Fruit fly (Drosophila melanogaster): ENCODE data around the gene Nup43.
A peak's percentile ranks its signal among the peaks of the same experiment; 100 is the strongest.

The Nup43 gene

dm6 chr3R:18404713-18405112, 38.3 kb downstream of the Nup43 start, which contains the start of gene CG7685:
Gene CG7685, plus strand, starts transcription at chr3R:18404940.
- TF ChIP-seq brk (GFP tag; optimal IDR thresholded peaks at IDR 0.05) (no peak), dl (GFP tag; optimal IDR thresholded peaks at IDR 0.05; ENCODE audit: insufficient read depth in 1 of 2, partially characterized antibody in 2 of 2) (no peak), Jra (GFP tag; optimal IDR thresholded peaks at IDR 0.05) (peak; percentile 82), jim (GFP tag; optimal IDR thresholded peaks at IDR 0.05) (no peak), dsf (GFP tag; optimal IDR thresholded peaks at IDR 0.05; ENCODE audit: borderline replicate concordance) (peak; percentile 18), Rel (GFP tag; optimal IDR thresholded peaks at IDR 0.05) (no peak), Rel (tag; optimal IDR thresholded peaks at IDR 0.05) (peak; percentile 54), sv (GFP tag; optimal IDR thresholded peaks at IDR 0.05) (peak; percentile 43), Abd-B (GFP tag; optimal IDR thresholded peaks at IDR 0.05) (no peak), psq (GFP tag; optimal IDR thresholded peaks at IDR 0.05) (peak; percentile 22), GATAd (GFP tag; optimal IDR thresholded peaks at IDR 0.05) (no peak), dmrt93B (GFP tag; optimal IDR thresholded peaks at IDR 0.05) (no peak), N (GFP tag; optimal IDR thresholded peaks at IDR 0.05) (no peak), foxo (GFP tag; optimal IDR thresholded peaks at IDR 0.05) (peak in 1 of 2 experiments; percentile 80), Hr78 (GFP tag; optimal IDR thresholded peaks at IDR 0.05) (no peak), Vsx2 (GFP tag; optimal IDR thresholded peaks at IDR 0.05; ENCODE audit: partially characterized antibody) (no peak), Dif (GFP tag; optimal IDR thresholded peaks at IDR 0.05; ENCODE audit: partially characterized antibody) (no peak), pan (optimal IDR thresholded peaks at IDR 0.05) (no peak), CG32264 (GFP tag; optimal IDR thresholded peaks at IDR 0.05) (peak; percentile 47), OdsH (GFP tag; optimal IDR thresholded peaks at IDR 0.05) (peak; percentile 62), usp (GFP tag; optimal IDR thresholded peaks at IDR 0.05) (no peak), br (GFP tag; optimal IDR thresholded peaks at IDR 0.05) (peak; percentile 80), woc (GFP tag; optimal IDR thresholded peaks at IDR 0.05) (peak; percentile 72), fru (GFP tag; optimal IDR thresholded peaks at IDR 0.05) (peak; percentile 68), sage (GFP tag; optimal IDR thresholded peaks at IDR 0.05) (no peak), h (GFP tag; optimal IDR thresholded peaks at IDR 0.05) (peak; percentile 76), HLH106 (tag; optimal IDR thresholded peaks at IDR 0.05) (peak; percentile 69), Hnf4 (GFP tag; optimal IDR thresholded peaks at IDR 0.05) (peak; percentile 92), Dfd (GFP tag; optimal IDR thresholded peaks at IDR 0.05) (no peak), Hr83 (GFP tag; optimal IDR thresholded peaks at IDR 0.05; ENCODE audit: poor library complexity, severe bottlenecking) (peak; percentile 86), CrebA (GFP tag; optimal IDR thresholded peaks at IDR 0.05; ENCODE audit: borderline replicate concordance) (no peak), Mio (GFP tag; optimal IDR thresholded peaks at IDR 0.05) (peak; percentile 15), CG9705 (GFP tag; optimal IDR thresholded peaks at IDR 0.05) (peak; percentile 71), rgr (GFP tag; optimal IDR thresholded peaks at IDR 0.05) (peak; percentile 81), lola (GFP tag; optimal IDR thresholded peaks at IDR 0.05) (no peak), Myc (optimal IDR thresholded peaks at IDR 0.05) (no peak), Sp1 (GFP tag; optimal IDR thresholded peaks at IDR 0.05) (peak; percentile 74), tai (GFP tag; optimal IDR thresholded peaks at IDR 0.05) (no peak), ey (GFP tag; optimal IDR thresholded peaks at IDR 0.05) (peak; percentile 68)

dm6 chr3R:18411205-18411749, 44.8 kb downstream of the Nup43 start, which contains the start of gene CG10864:
Gene CG10864, minus strand, starts transcription at chr3R:18411631.
- TF ChIP-seq Rel (GFP tag; optimal IDR thresholded peaks at IDR 0.05) (no peak), Rel (tag; optimal IDR thresholded peaks at IDR 0.05) (no peak), dl (GFP tag; optimal IDR thresholded peaks at IDR 0.05; ENCODE audit: insufficient read depth in 1 of 2, partially characterized antibody in 2 of 2) (no peak), dsf (GFP tag; optimal IDR thresholded peaks at IDR 0.05; ENCODE audit: borderline replicate concordance) (no peak), CrebA (GFP tag; optimal IDR thresholded peaks at IDR 0.05; ENCODE audit: borderline replicate concordance) (no peak), Abd-B (GFP tag; optimal IDR thresholded peaks at IDR 0.05) (no peak)
